Fruit fly (Drosophila melanogaster): ENCODE results near the gene Fntb.

Gene Fntb

DNA sequence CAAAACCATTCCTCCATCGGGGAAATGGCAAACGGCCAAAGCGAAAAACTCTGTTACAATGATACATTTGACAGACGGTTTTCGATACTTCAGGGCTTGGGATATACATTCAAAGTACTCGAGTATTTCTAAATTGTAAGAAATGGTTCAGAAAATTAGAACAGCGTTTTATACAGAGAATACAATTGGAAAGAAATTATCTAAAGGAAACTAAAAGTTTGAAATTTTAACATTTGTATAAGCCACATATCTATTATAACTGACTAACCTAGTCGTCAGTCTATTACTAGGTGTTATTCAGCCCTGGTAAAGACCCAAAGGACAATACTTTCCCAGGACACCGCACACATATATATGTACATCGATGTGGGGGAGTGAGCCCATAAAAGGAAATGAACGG lies 43.7 kb downstream of the Fntb start (continued):
- TF ChIP-seq sim (GFP tag; IDR thresholded peaks at IDR 0.05) (no peak), HHEX (GFP tag; optimal IDR thresholded peaks at IDR 0.05) (peak; percentile 0), grn (GFP tag; optimal IDR thresholded peaks at IDR 0.05) (no peak), CG17361 (GFP tag; IDR thresholded peaks at IDR 0.05) (peak; percentile 24; the same call in 1 of the 3 replicates), CG16779 (GFP tag; IDR thresholded peaks at IDR 0.05) (no peak), H2.0 (GFP tag; IDR thresholded peaks at IDR 0.05) (no peak), cwo (GFP tag; optimal IDR thresholded peaks at IDR 0.05) (peak; percentile 45), CG9932 (GFP tag; IDR thresholded peaks at IDR 0.05) (peak; percentile 19; the same call in 1 of the 2 replicates), prd (optimal IDR thresholded peaks at IDR 0.05) (no peak), prd (GFP tag; IDR thresholded peaks at IDR 0.05) (peak; percentile 19; the same call in 1 of the 3 replicates), row (GFP tag; IDR thresholded peaks at IDR 0.05) (peak; percentile 54; the same call in 2 of the 3 replicates), CG9727 (GFP tag; optimal IDR thresholded peaks at IDR 0.05) (peak; percentile 31), CG8388 (GFP tag; optimal IDR thresholded peaks at IDR 0.05) (no peak), CG10959 (GFP tag; IDR thresholded peaks at IDR 0.05) (no peak), CG3726 (GFP tag; IDR thresholded peaks at IDR 0.05) (no peak), Hr51 (GFP tag; optimal IDR thresholded peaks at IDR 0.05) (peak in 1 of 2 experiments; percentile 37), ranshi (GFP tag; IDR thresholded peaks at IDR 0.05) (no peak), Dp (GFP tag; optimal IDR thresholded peaks at IDR 0.05) (no peak), Sox100B (GFP tag; optimal IDR thresholded peaks at IDR 0.05) (no peak), onecut (GFP tag; IDR thresholded peaks at IDR 0.05) (no peak), sug (tag; optimal IDR thresholded peaks at IDR 0.05) (peak; percentile 28), mirr (GFP tag; optimal IDR thresholded peaks at IDR 0.05) (peak; percentile 17), tap (tag; optimal IDR thresholded peaks at IDR 0.05) (peak; percentile 32), repo (GFP tag; optimal IDR thresholded peaks at IDR 0.05) (no peak), Meics (GFP tag; optimal IDR thresholded peaks at IDR 0.05) (peak; percentile 50), CG11093 (GFP tag; IDR thresholded peaks at IDR 0.05) (no peak), ash1 (GFP tag; optimal IDR thresholded peaks at IDR 0.05) (no peak), cad (GFP tag; optimal IDR thresholded peaks at IDR 0.05) (no peak), CG12942 (GFP tag; optimal IDR thresholded peaks at IDR 0.05) (no peak), Ptx1 (GFP tag; IDR thresholded peaks at IDR 0.05) (no peak), CG43689 (GFP tag; IDR thresholded peaks at IDR 0.05) (no peak), unc-4 (GFP tag; IDR thresholded peaks at IDR 0.05; ENCODE audit: partially characterized antibody) (no peak), tup (GFP tag; optimal IDR thresholded peaks at IDR 0.05) (no peak), Bdp1 (GFP tag; optimal IDR thresholded peaks at IDR 0.05) (no peak), H15 (GFP tag; IDR thresholded peaks at IDR 0.05) (no peak), knrl (GFP tag; IDR thresholded peaks at IDR 0.05; ENCODE audit: partially characterized antibody) (no peak), CG2889 (GFP tag; IDR thresholded peaks at IDR 0.05) (no peak), scrt (GFP tag; optimal IDR thresholded peaks at IDR 0.05) (peak; percentile 55), CG10979 (tag; optimal IDR thresholded peaks at IDR 0.05) (peak; percentile 41), unpg (GFP tag; optimal IDR thresholded peaks at IDR 0.05) (peak; percentile 48), BtbVII (GFP tag; optimal IDR thresholded peaks at IDR 0.05) (peak; percentile 26), CG6813 (GFP tag; optimal IDR thresholded peaks at IDR 0.05) (peak; percentile 15), CG9817 (tag; optimal IDR thresholded peaks at IDR 0.05) (peak; percentile 25), CG7786 (GFP tag; optimal IDR thresholded peaks at IDR 0.05) (no peak), Hand (GFP tag; optimal IDR thresholded peaks at IDR 0.05) (peak; percentile 50), tin (GFP tag; optimal IDR thresholded peaks at IDR 0.05) (peak; percentile 20), CG10431 (GFP tag; optimal IDR thresholded peaks at IDR 0.05) (no peak), bigmax (GFP tag; optimal IDR thresholded peaks at IDR 0.05) (no peak), hkb (optimal IDR thresholded peaks at IDR 0.05) (no peak), hkb (GFP tag; IDR thresholded peaks at IDR 0.05) (peak; percentile 56), CG10209 (GFP tag; optimal IDR thresholded peaks at IDR 0.05) (peak; percentile 7), CG3281 (GFP tag; optimal IDR thresholded peaks at IDR 0.05) (peak; percentile 55)

Data from whole organism, embryonic.